Worm (Caenorhabditis elegans): ENCODE measurements around the gene alh-9.
A peak's percentile ranks its signal among the peaks of the same experiment; 100 is the strongest.

The alh-9 gene

DNA sequence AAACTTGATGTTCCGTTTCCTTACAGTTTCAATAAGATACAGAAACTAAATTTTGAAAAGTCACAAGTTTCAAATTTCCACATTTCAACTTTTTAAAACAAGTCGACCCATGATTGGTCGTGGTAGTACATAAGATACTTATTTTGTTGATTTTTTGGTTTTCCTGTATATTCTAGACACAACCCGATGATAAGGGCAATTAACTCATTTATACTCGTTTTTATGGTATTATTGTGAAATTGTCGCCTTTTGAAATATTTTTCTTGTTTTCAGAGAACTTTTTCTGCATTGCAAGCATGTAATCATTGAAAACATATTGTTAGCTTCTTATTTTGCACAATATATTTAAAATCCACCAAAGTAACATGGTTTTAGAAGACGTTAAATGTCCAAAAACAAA is 43.9 kb upstream of the alh-9 start:
- no peak for TF ChIP-seq cebp-1 (GFP tag; IDR thresholded peaks at IDR 0.05)
- TF ChIP-seq cebp-1 (tag; optimal IDR thresholded peaks at IDR 0.05), result peak; percentile 53
- TF ChIP-seq T26A5.8 (tag; optimal IDR thresholded peaks at IDR 0.05), result no peak

DNA sequence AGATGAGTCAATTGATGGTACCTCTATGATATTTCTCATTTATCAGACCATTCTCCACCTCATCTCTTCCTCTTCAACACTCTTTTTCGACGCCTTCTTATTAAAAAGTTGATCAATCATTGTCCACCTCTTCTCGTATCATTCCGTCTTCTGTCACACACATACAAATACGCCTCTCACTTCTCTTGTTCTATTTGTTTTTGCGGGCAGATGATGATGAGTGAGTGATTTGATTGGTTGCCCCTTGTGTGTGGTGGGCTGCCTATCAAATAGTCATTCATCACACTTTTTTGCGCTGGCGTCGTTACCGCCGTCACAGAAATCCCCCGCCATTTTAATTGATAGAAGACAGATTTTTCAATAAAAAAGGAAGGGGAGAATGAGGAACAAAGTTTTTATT is 43.1 kb upstream of the alh-9 start:
- TF ChIP-seq F23B12.7 (tag; optimal IDR thresholded peaks at IDR 0.05; ENCODE audit: insufficient read depth) (no peak), cebp-1 (GFP tag; IDR thresholded peaks at IDR 0.05) (no peak), cebp-1 (tag; optimal IDR thresholded peaks at IDR 0.05) (peak; percentile 18), F49E8.2 (tag; optimal IDR thresholded peaks at IDR 0.05; ENCODE audit: insufficient read depth) (no peak), egrh-3 (GFP tag; IDR thresholded peaks at IDR 0.05) (no peak), nhr-80 (tag; optimal IDR thresholded peaks at IDR 0.05) (peak; percentile 48)

DNA sequence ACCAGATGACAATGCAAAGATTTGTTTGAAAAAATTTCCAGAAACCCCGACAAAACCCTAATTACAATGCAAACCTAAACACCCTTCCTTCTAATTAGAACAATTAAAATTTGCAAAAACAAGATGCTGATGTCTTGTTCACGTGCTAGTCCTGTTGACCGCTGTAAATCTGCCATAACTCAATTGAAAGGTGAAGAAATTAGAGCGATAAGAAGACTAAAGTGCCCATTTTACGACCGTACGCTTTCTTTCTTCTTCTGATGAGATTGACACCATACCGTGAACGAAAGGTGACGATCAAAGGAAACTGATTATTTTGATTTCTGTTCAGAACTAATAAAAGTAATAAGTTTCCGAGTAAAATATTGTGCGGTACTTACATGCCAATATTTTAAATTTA is 42.3 kb upstream of the alh-9 start:
- no peak for TF ChIP-seq ets-4 (GFP tag; optimal IDR thresholded peaks at IDR 0.05)
- no peak for TF ChIP-seq dpl-1 (GFP tag; optimal IDR thresholded peaks at IDR 0.05)
- TF ChIP-seq nhr-179 (tag; optimal IDR thresholded peaks at IDR 0.05), result no peak
- no peak for TF ChIP-seq unc-130 (GFP tag; optimal IDR thresholded peaks at IDR 0.05)
- no peak for TF ChIP-seq egl-18 (GFP tag; IDR thresholded peaks at IDR 0.05)
- TF ChIP-seq nfya-2 (GFP tag; IDR thresholded peaks at IDR 0.05), result no peak
- TF ChIP-seq nhr-80 (tag; optimal IDR thresholded peaks at IDR 0.05), result peak; percentile 55
- TF ChIP-seq ztf-25 (GFP tag; IDR thresholded peaks at IDR 0.05), result no peak
- no peak for TF ChIP-seq hsf-1 (GFP tag; IDR thresholded peaks at IDR 0.05)
- no peak for TF ChIP-seq ztf-26 (tag; optimal IDR thresholded peaks at IDR 0.05)
- TF ChIP-seq aptf-3 (GFP tag; IDR thresholded peaks at IDR 0.05), result no peak
- TF ChIP-seq lag-1 (GFP tag; IDR thresholded peaks at IDR 0.05), result no peak
- TF ChIP-seq unc-62 (GFP tag; optimal IDR thresholded peaks at IDR 0.05), result peak; percentile 6
- TF ChIP-seq ztf-6 (GFP tag; IDR thresholded peaks at IDR 0.05), result no peak
- no peak for TF ChIP-seq hlh-12 (tag; optimal IDR thresholded peaks at IDR 0.05)
- no peak for TF ChIP-seq nfyb-1 (GFP tag; IDR thresholded peaks at IDR 0.05)
- no peak for TF ChIP-seq snpc-1.3 (tag; optimal IDR thresholded peaks at IDR 0.05; ENCODE audit: insufficient read depth)
- no peak for TF ChIP-seq snpc-3.4 (tag; optimal IDR thresholded peaks at IDR 0.05)
- TF ChIP-seq F37B4.10 (GFP tag; IDR thresholded peaks at IDR 0.05), result no peak
- no peak for TF ChIP-seq atf-7 (tag; optimal IDR thresholded peaks at IDR 0.05)
- no peak for TF ChIP-seq Y53F4B.3 (GFP tag; IDR thresholded peaks at IDR 0.05)
- no peak for TF ChIP-seq C06A6.2 (GFP tag; conservative IDR thresholded peaks at IDR 0.05)
- no peak for TF ChIP-seq zfh-2 (GFP tag; conservative IDR thresholded peaks at IDR 0.05)
- peak in 1 of 2 experiments; percentile 21 for TF ChIP-seq let-607 (tag; optimal IDR thresholded peaks at IDR 0.05)
- TF ChIP-seq tbp1 (GFP tag; optimal IDR thresholded peaks at IDR 0.05), result peak; percentile 19
- no peak for TF ChIP-seq madf-8 (GFP tag; conservative IDR thresholded peaks at IDR 0.05)
- TF ChIP-seq lsl-1 (GFP tag; optimal IDR thresholded peaks at IDR 0.05), result no peak
- no peak for TF ChIP-seq madf-3 (GFP tag; IDR thresholded peaks at IDR 0.05)
- TF ChIP-seq F49E8.2 (tag; optimal IDR thresholded peaks at IDR 0.05; ENCODE audit: insufficient read depth), result no peak
- TF ChIP-seq snpc-1.1 (tag; optimal IDR thresholded peaks at IDR 0.05; ENCODE audit: insufficient read depth), result no peak
- TF ChIP-seq attf-6 (GFP tag; IDR thresholded peaks at IDR 0.05), result no peak
- TF ChIP-seq rcor-1 (GFP tag; IDR thresholded peaks at IDR 0.05), result no peak
- TF ChIP-seq hlh-26 (GFP tag; conservative IDR thresholded peaks at IDR 0.05), result no peak
- no peak for TF ChIP-seq attf-5 (GFP tag; optimal IDR thresholded peaks at IDR 0.05)

All from whole organism, young adult.